Fruit fly (Drosophila melanogaster): ENCODE data around the gene CG18404.

DNA sequence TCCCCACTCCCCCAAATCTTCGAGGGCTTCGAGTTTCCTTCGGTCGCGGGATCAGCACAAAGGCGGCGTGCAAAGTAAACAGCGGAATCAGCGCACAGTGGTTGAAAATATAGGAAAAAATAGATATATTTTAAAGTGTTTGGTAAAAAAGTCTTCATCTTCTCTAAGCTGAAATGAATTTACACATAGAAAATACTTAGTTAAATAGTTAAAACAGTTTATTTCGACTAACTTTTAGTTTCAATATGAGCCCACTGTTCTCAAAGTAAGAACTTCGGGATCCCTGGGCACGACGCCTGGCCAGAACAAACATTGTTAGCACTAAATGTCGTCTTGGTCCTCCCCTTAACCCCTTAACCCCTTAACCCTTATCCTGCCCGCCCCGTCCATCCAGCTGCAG is 8.9 kb downstream of the CG18404 start:
- TF ChIP-seq dm (GFP tag; optimal IDR thresholded peaks at IDR 0.05) (no peak), cg (GFP tag; optimal IDR thresholded peaks at IDR 0.05) (no peak), bab2 (GFP tag; optimal IDR thresholded peaks at IDR 0.05) (no peak), GATAe (GFP tag; conservative IDR thresholded peaks at IDR 0.05) (no peak), vvl (GFP tag; IDR thresholded peaks at IDR 0.05) (no peak), insv (GFP tag; optimal IDR thresholded peaks at IDR 0.05) (no peak), al (GFP tag; IDR thresholded peaks at IDR 0.05) (no peak)

Measured in whole organism, embryonic.